Worm (Caenorhabditis elegans) whole organism, L1 larva: ENCODE results near the gene K06A1.2.

Experiments used
- blmp-1 ChIP-seq: fragments of 150-350 bp; optimal IDR thresholded peaks from 2 replicates; lab custom pipeline; 2014; ENCODE audit warnings: missing biosample characterization, missing genetic modification characterization
- dpl-1 ChIP-seq, 3 experiments: fragments of 150-350 bp in 2 of 3; sonication (generic microtip) in 1 of 3; optimal IDR thresholded peaks; 2 replicates each; lab custom pipeline; 2014 to 2017; ENCODE audit warnings: missing biosample characterization in 3 of 3, missing genetic modification characterization in 3 of 3, missing genetic modification reagents in 3 of 3
- fkh-10 ChIP-seq: sonication (generic microtip); optimal IDR thresholded peaks from 2 replicates; lab custom pipeline; 2017; ENCODE audit warnings: missing biosample characterization, missing genetic modification reagents, missing genetic modification characterization
- lin-13 ChIP-seq: fragments of 150-350 bp; optimal IDR thresholded peaks from 2 replicates; lab custom pipeline; 2014; ENCODE audit warnings: missing biosample characterization, missing genetic modification reagents, missing genetic modification characterization
- nhr-11 ChIP-seq: fragments of 150-350 bp; optimal IDR thresholded peaks from 2 replicates; lab custom pipeline; 2014; ENCODE audit warnings: missing biosample characterization, missing genetic modification characterization
- sup-37 ChIP-seq: fragments of 200-800 bp; sonication (Bioruptor generic); optimal IDR thresholded peaks from 2 replicates; lab custom pipeline; 2018; ENCODE audit warnings: mild to moderate bottlenecking, missing genetic modification characterization, missing compliant biosample characterization
- unc-130 ChIP-seq: fragments of 150-350 bp; optimal IDR thresholded peaks from 2 replicates; lab custom pipeline; 2017; ENCODE audit warnings: missing biosample characterization, missing genetic modification characterization, inconsistent platforms
- xbp-1 ChIP-seq: sonication (generic microtip); optimal IDR thresholded peaks from 2 replicates; lab custom pipeline; 2016; ENCODE audit warnings: missing genetic modification characterization, missing compliant biosample characterization
- zag-1 ChIP-seq: fragments of 150-350 bp; optimal IDR thresholded peaks from 2 replicates; lab custom pipeline; 2014; ENCODE audit warnings: missing biosample characterization, missing genetic modification characterization

DNA sequence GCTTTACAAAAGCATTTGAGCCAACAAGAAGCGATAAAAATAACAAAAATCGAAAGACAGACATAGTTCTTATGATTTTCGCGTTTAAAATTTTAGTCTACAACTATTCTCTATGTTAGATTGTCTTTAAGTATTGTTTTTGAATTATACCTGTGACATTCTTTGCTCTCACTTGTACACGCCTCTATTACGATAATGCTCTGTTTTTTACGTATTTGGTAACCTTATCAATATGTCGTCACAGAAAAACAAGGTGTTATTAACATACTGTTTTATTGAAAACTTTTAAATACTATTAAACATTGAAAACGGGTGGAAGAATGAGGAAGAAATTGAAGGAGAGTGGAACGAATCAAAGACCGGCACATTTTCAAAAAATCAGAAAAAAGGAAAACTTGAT is 36.5 kb upstream of the K06A1.2 start, which contains the start of gene spp-11:
- TF ChIP-seq fkh-10 (no peak), zag-1 (tag; lab: Kevin White, UChicago) (no peak), dpl-1 (GFP tag; optimal IDR thresholded peaks at IDR 0.05; lab: Kevin White, UChicago) (no peak), sup-37 (GFP tag; lab: Kevin White, UChicago) (no peak), nhr-11 (tag; lab: Kevin White, UChicago) (no peak), blmp-1 (no peak), unc-130 (tag; lab: Kevin White, UChicago) (no peak), xbp-1 (no peak), lin-13 (GFP tag; lab: Kevin White, UChicago) (no peak)
